Fruit fly (Drosophila melanogaster) whole organism, pupa: ENCODE results near the gene CG31098.

Experiments
- CG10348 ChIP-seq: fragments of 200-800 bp; sonication (Bioruptor generic); IDR thresholded peaks from 2 replicates; pipeline ENCODE4 v1.3.6; 2022; ENCODE audit warnings: missing biosample characterization, missing genetic modification characterization
- CG12605 ChIP-seq: fragments of 200-800 bp; sonication (Bioruptor generic); IDR thresholded peaks from 2 replicates; pipeline ENCODE4 v1.3.6; 2022; ENCODE audit warnings: missing biosample characterization, missing genetic modification characterization
- CG13204 ChIP-seq: fragments of 200-800 bp; sonication (Bioruptor generic); optimal IDR thresholded peaks from 2 replicates; lab custom pipeline; 2018; ENCODE audit warnings: missing biosample characterization, mild to moderate bottlenecking, missing genetic modification characterization, moderate library complexity
- CG14655 ChIP-seq: fragments of 200-800 bp; sonication (Bioruptor generic); optimal IDR thresholded peaks from 3 replicates; lab custom pipeline; 2017; ENCODE audit warnings: mild to moderate bottlenecking, missing biosample characterization, missing genetic modification reagents, missing genetic modification characterization
- CG15710 ChIP-seq: fragments of 200-800 bp; sonication (Bioruptor generic); optimal IDR thresholded peaks from 2 replicates; lab custom pipeline; 2018; ENCODE audit warnings: missing biosample characterization, mild to moderate bottlenecking, missing genetic modification characterization, moderate library complexity
- CG17806 ChIP-seq: fragments of 200-800 bp; sonication (Bioruptor generic); optimal IDR thresholded peaks from 2 replicates; lab custom pipeline; 2018; ENCODE audit warnings: missing biosample characterization, mild to moderate bottlenecking, missing genetic modification characterization, moderate library complexity
- CG32121 ChIP-seq: fragments of 200-800 bp; sonication (Bioruptor generic); IDR thresholded peaks from 2 replicates; pipeline ENCODE4 v1.3.6; 2022; ENCODE audit warnings: missing biosample characterization, missing genetic modification characterization
- CG34367 ChIP-seq: fragments of 200-800 bp; sonication (Bioruptor generic); optimal IDR thresholded peaks from 2 replicates; lab custom pipeline; 2018; ENCODE audit warnings: missing biosample characterization, mild to moderate bottlenecking, missing genetic modification characterization
- CG4496 ChIP-seq: fragments of 200-800 bp; sonication (Bioruptor generic); IDR thresholded peaks from 3 replicates; pipeline ENCODE4 v1.3.6; 2022; ENCODE audit warnings: missing biosample characterization, missing genetic modification characterization
- CG8159 ChIP-seq: fragments of 200-800 bp; sonication (Bioruptor generic); optimal IDR thresholded peaks from 3 replicates; lab custom pipeline; 2018; ENCODE audit warnings: missing biosample characterization, mild to moderate bottlenecking, missing genetic modification characterization, moderate library complexity
- CG8301 ChIP-seq: fragments of 200-800 bp; sonication (Bioruptor generic); optimal IDR thresholded peaks from 2 replicates; lab custom pipeline; 2018; ENCODE audit warnings: missing biosample characterization, mild to moderate bottlenecking, missing genetic modification characterization
- CG9948 ChIP-seq: fragments of 200-800 bp; sonication (Bioruptor generic); optimal IDR thresholded peaks from 2 replicates; lab custom pipeline; 2018; ENCODE audit warnings: missing biosample characterization, mild to moderate bottlenecking, missing genetic modification characterization, moderate library complexity
- D1 ChIP-seq: fragments of 200-800 bp; sonication (Bioruptor generic); optimal IDR thresholded peaks from 2 replicates; lab custom pipeline; 2018; ENCODE audit warnings: missing biosample characterization, mild to moderate bottlenecking, missing genetic modification characterization, moderate library complexity
- EcR ChIP-seq: fragments of 200-800 bp; sonication (Bioruptor generic); optimal IDR thresholded peaks from 3 replicates; lab custom pipeline; 2019; ENCODE audit warnings: missing biosample characterization, missing genetic modification characterization, mild to moderate bottlenecking, moderate library complexity, missing genetic modification reagents
- Ets98B ChIP-seq: fragments of 200-800 bp; sonication (Bioruptor generic); IDR thresholded peaks from 2 replicates; pipeline ENCODE4 v1.3.6; 2022; ENCODE audit warnings: missing biosample characterization, missing genetic modification characterization
- Pif1A ChIP-seq: fragments of 200-800 bp; sonication (Bioruptor generic); optimal IDR thresholded peaks from 3 replicates; lab custom pipeline; 2016; ENCODE audit warnings: missing biosample characterization, missing genetic modification characterization
- Pif1B ChIP-seq: fragments of 200-800 bp; sonication (Bioruptor generic); optimal IDR thresholded peaks from 3 replicates; lab custom pipeline; 2016; ENCODE audit warnings: missing biosample characterization, missing genetic modification characterization
- Snoo ChIP-seq: fragments of 200-800 bp; sonication (Bioruptor generic); optimal IDR thresholded peaks from 3 replicates; lab custom pipeline; 2017; ENCODE audit warnings: missing biosample characterization, mild to moderate bottlenecking, missing genetic modification characterization, inconsistent platforms
- fd96Ca ChIP-seq: fragments of 200-800 bp; sonication (Bioruptor generic); IDR thresholded peaks from 3 replicates; pipeline ENCODE4 v1.3.6; 2022; ENCODE audit warnings: missing biosample characterization, missing genetic modification characterization
- gl ChIP-seq: fragments of 200-800 bp; sonication (Bioruptor generic); optimal IDR thresholded peaks from 2 replicates; lab custom pipeline; 2018; ENCODE audit warnings: missing biosample characterization, mild to moderate bottlenecking, missing genetic modification characterization
- rn ChIP-seq: fragments of 200-800 bp; sonication (Bioruptor generic); IDR thresholded peaks from 2 replicates; pipeline ENCODE4 v1.3.6; 2022; ENCODE audit warnings: missing biosample characterization, missing genetic modification characterization

CG31098 gene

DNA sequence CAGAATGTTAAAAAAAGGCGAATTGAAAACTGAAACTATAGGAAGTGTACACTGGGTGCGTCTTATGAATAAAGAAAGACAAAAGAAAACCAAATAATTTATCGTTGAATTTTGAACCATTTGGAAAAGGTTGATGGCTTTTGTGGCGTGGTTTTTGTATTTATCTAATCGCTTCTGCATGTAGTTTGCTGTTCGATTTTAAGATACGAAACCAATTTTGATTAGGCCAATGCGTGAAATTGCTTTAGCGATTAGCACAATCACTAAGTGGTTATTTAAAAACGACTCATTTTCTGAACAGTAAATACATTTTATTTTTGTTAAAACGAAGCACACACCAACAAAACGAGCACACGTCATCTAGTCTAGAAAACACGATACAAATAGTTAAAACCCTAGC lies 32.1 kb downstream of the CG31098 start:
- TF ChIP-seq CG10348 (GFP tag; lab: Robert Waterston, UW), result no peak
- TF ChIP-seq Snoo (tag; lab: Kevin White, UChicago), result no peak
- TF ChIP-seq Pif1A (GFP tag; lab: Kevin White, UChicago), result no peak
- TF ChIP-seq gl (tag; lab: Kevin White, UChicago), result no peak
- TF ChIP-seq Ets98B (GFP tag; lab: Robert Waterston, UW), result no peak
- TF ChIP-seq CG12605, result no peak
- TF ChIP-seq Pif1B (GFP tag; lab: Kevin White, UChicago), result no peak
- no peak for TF ChIP-seq CG13204 (GFP tag; lab: Kevin White, UChicago)
- TF ChIP-seq CG4496 (GFP tag; lab: Robert Waterston, UW), result no peak
- TF ChIP-seq CG14655, result no peak

dm6 chr3R:25258628-25259240 lies 34.0 kb downstream of the CG31098 start, which contains the start of gene CG11857:
Gene CG11857 (plus strand): TSS chr3R:25258898.
- TF ChIP-seq rn (GFP tag; lab: Robert Waterston, UW), result peak; percentile 96
- TF ChIP-seq Snoo (tag; lab: Kevin White, UChicago), result peak; percentile 95
- TF ChIP-seq gl (tag; lab: Kevin White, UChicago), result peak; percentile 86
- peak; percentile 96 for TF ChIP-seq CG15710 (tag; lab: Kevin White, UChicago)
- TF ChIP-seq CG32121 (GFP tag; lab: Robert Waterston, UW), result peak; percentile 97
- TF ChIP-seq CG8159 (tag; lab: Kevin White, UChicago), result peak; percentile 93
- peak; percentile 93 for TF ChIP-seq CG17806 (tag; lab: Kevin White, UChicago)
- TF ChIP-seq CG34367, result peak; percentile 92
- TF ChIP-seq Ets98B (GFP tag; lab: Robert Waterston, UW), result peak; percentile 96
- peak; percentile 55 for TF ChIP-seq EcR (GFP tag; lab: Kevin White, UChicago)
- TF ChIP-seq fd96Ca (GFP tag; lab: Robert Waterston, UW), result peak; percentile 98
- peak; percentile 96 for TF ChIP-seq CG10348 (GFP tag; lab: Robert Waterston, UW)
- no peak for TF ChIP-seq D1 (tag; lab: Kevin White, UChicago)
- peak; percentile 93 for TF ChIP-seq CG9948 (tag; lab: Kevin White, UChicago)
- TF ChIP-seq Pif1B (GFP tag; lab: Kevin White, UChicago), result no peak
- peak; percentile 92 for TF ChIP-seq CG8301
- peak; percentile 93 for TF ChIP-seq CG12605
- TF ChIP-seq Pif1A (GFP tag; lab: Kevin White, UChicago), result no peak
- no peak for TF ChIP-seq CG13204 (GFP tag; lab: Kevin White, UChicago)
- peak; percentile 98 for TF ChIP-seq CG4496 (GFP tag; lab: Robert Waterston, UW)

DNA sequence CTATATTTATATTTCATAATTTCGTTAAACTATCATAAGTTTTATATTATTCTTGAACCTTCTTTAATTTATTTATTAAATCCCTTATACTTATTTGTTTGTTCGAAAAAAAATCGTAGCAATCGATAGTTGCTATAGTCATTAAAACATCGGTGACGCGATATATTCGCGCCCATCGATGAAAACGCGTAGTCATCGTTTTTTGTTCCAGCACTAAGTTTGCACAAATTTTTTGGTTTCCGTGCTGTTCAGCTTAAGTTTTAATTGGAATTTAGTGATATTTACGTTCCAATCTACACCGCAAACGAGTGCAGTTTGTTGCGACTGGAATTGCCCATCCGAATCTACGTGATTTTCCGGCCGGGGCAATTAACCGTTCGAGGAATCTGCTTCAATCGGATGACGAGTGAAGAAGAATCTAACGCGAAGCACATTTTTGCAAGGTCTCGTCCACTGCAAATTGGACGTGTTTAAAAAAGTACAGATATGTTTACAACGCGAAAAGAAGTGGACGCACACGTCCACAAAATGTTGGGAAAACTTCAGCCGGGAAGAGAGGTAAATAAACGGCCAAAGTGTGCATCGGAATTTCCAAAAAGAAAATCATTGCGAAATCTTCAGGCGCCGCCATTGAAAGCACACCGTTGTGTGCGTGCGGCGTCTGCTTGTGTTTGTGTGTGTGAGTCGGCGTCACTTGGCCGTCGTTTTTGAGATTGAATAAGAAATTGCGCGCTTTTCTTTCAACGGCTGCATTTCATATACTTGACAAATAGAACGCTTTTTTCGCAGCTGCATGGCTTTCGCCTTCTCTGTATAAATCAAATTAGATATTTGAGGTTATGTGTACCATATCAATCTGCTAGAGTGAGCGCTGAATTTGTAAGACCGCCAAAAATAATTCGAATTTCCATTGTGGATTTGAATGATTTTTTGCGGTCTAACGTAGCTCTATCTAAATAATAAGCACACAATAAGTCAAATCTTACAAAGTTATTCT lies 43.3 kb downstream of the CG31098 start, which contains the start of gene Nup358:
Gene Nup358, plus strand, starts transcription at position 204 of the 997 bp plus-strand sequence.
- TF ChIP-seq CG34367 (no peak), rn (GFP tag; lab: Robert Waterston, UW) (no peak), CG14655 (no peak), Ets98B (GFP tag; lab: Robert Waterston, UW) (no peak), gl (tag; lab: Kevin White, UChicago) (no peak), EcR (GFP tag; lab: Kevin White, UChicago) (no peak), CG9948 (tag; lab: Kevin White, UChicago) (no peak), CG17806 (tag; lab: Kevin White, UChicago) (no peak), CG10348 (GFP tag; lab: Robert Waterston, UW) (no peak), Pif1A (GFP tag; lab: Kevin White, UChicago) (no peak), fd96Ca (GFP tag; lab: Robert Waterston, UW) (no peak), D1 (tag; lab: Kevin White, UChicago) (no peak), CG8159 (tag; lab: Kevin White, UChicago) (no peak), CG8301 (no peak)

DNA sequence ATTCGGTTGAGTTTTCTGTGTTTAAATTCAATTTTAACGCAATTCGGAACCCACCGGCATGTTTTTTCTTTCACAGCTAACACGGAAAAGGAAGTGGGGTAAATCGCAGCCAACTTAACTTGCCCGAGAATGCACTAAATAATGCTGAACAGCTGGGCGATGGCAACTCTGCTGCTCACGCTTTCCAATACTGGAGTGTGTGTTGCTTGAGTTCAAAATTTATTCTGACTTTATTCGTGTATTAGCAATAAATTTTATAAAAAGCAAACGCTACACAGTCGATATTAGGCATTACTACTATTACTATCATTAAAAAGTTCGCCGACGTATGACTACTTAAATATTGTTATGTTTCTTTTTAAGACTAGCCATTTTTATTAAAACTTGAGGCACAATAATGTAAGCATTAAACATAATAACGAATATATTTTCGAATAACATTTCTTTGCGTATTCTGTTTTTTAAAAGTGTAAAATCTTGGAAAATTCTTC lies 45.4 kb downstream of the CG31098 start, which contains the start of the genes RpS27 and Nup37:
Gene RpS27, minus strand, starts transcription at position 136 of the 491 bp plus-strand sequence.
Gene Nup37, plus strand, starts transcription at position 280 of the 491 bp plus-strand sequence.
- TF ChIP-seq CG17806 (tag; lab: Kevin White, UChicago) (peak; percentile 71), CG34367 (peak; percentile 91), CG10348 (GFP tag; lab: Robert Waterston, UW) (peak; percentile 32; the same call in 1 of the 2 replicates), CG14655 (no peak), Pif1B (GFP tag; lab: Kevin White, UChicago) (no peak), CG8159 (tag; lab: Kevin White, UChicago) (peak; percentile 81), Ets98B (GFP tag; lab: Robert Waterston, UW) (peak; percentile 86), CG8301 (no peak), Pif1A (GFP tag; lab: Kevin White, UChicago) (peak; percentile 92), fd96Ca (GFP tag; lab: Robert Waterston, UW) (no peak; the same call in 1 of the 3 replicates), gl (tag; lab: Kevin White, UChicago) (peak; percentile 80), CG4496 (GFP tag; lab: Robert Waterston, UW) (peak; percentile 97), CG32121 (GFP tag; lab: Robert Waterston, UW) (peak; percentile 67), CG9948 (tag; lab: Kevin White, UChicago) (peak; percentile 67), rn (GFP tag; lab: Robert Waterston, UW) (peak; percentile 87), CG15710 (tag; lab: Kevin White, UChicago) (peak; percentile 90), Snoo (tag; lab: Kevin White, UChicago) (peak; percentile 98), CG12605 (peak; percentile 89)
